Worm (Caenorhabditis elegans) whole organism, L4/young adult: ENCODE measurements around the gene F26G1.15.

Source experiments
- W03F9.2 ChIP-seq: fragments of 150-350 bp; optimal IDR thresholded peaks from 2 replicates; lab custom pipeline; 2014; ENCODE audit warnings: missing biosample characterization, missing genetic modification characterization
- him-1 ChIP-seq: sonication (generic microtip); optimal IDR thresholded peaks from 2 replicates; lab custom pipeline; 2016; ENCODE audit warnings: missing genotype, missing genetic modification reagents, missing genetic modification characterization, missing compliant biosample characterization

DNA sequence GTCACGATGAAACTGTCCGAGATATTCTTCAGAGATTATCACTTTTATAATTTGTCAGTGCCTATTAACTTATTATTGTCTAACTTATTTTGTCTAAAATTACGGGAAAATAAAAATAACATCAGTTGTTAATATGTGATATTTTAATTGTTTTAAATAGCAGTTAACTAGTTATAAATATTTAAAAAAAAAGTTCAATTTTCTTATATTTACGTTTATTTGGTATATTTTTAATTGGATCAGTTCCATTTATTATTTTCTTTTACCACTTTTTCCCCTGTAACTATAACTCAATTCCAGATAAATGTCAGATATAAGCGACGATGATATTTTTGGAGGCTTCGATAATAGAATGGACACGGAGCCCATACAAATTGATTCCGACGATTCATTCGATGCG, 5.4 kb downstream of the F26G1.15 start, which contains the start of gene C33F10.4:
- no peak for TF ChIP-seq him-1
- TF ChIP-seq W03F9.2 (tag; lab: Kevin White, UChicago) = no peak
